Worm (Caenorhabditis elegans) whole organism, late embryonic: ENCODE measurements around the gene twk-7.

Source experiments
- T23F11.4 ChIP-seq: fragments of 200-800 bp; sonication (Bioruptor generic); optimal IDR thresholded peaks from 2 replicates; lab custom pipeline; 2018; ENCODE audit warnings: mild to moderate bottlenecking, missing genetic modification characterization, missing compliant biosample characterization
- ama-1 ChIP-seq: fragments of 150-350 bp; optimal IDR thresholded peaks from 2 replicates; lab custom pipeline; 2014
- elt-2 ChIP-seq: sonication (generic microtip); optimal IDR thresholded peaks from 2 replicates; lab custom pipeline; 2016; ENCODE audit warnings: missing genetic modification reagents, missing genetic modification characterization, missing compliant biosample characterization
- hlh-30 ChIP-seq: sonication (generic microtip); optimal IDR thresholded peaks from 2 replicates; lab custom pipeline; 2017; ENCODE audit warnings: antibody characterized with exemption, missing genetic modification characterization, missing compliant biosample characterization; ENCODE audit not compliant: insufficient read depth
- hlh-8 ChIP-seq: sonication (generic microtip); optimal IDR thresholded peaks from 2 replicates; lab custom pipeline; 2016; ENCODE audit warnings: missing genotype, missing genetic modification characterization, missing compliant biosample characterization
- lim-6 ChIP-seq: sonication (generic microtip); optimal IDR thresholded peaks from 2 replicates; lab custom pipeline; 2016; ENCODE audit warnings: missing genetic modification characterization, missing compliant biosample characterization
- nfya-1 ChIP-seq: sonication (generic microtip); optimal IDR thresholded peaks from 2 replicates; lab custom pipeline; 2017; ENCODE audit warnings: missing genetic modification characterization, mild to moderate bottlenecking, missing compliant biosample characterization, antibody characterized with exemption, moderate library complexity
- nhr-11 ChIP-seq: fragments of 150-350 bp; optimal IDR thresholded peaks from 2 replicates; lab custom pipeline; 2014; ENCODE audit warnings: missing biosample characterization, missing genetic modification characterization
- ref-2 ChIP-seq: sonication (generic microtip); optimal IDR thresholded peaks from 2 replicates; lab custom pipeline; 2016; ENCODE audit warnings: missing genetic modification characterization, missing compliant biosample characterization
- syd-9 ChIP-seq: sonication (generic microtip); optimal IDR thresholded peaks from 2 replicates; lab custom pipeline; 2016; ENCODE audit warnings: mild to moderate bottlenecking, missing genetic modification characterization, moderate library complexity, missing compliant biosample characterization
- ttx-3 ChIP-seq: sonication (generic microtip); optimal IDR thresholded peaks from 2 replicates; lab custom pipeline; 2016; ENCODE audit warnings: missing genetic modification reagents, missing genetic modification characterization, missing compliant biosample characterization
- unc-55 ChIP-seq: sonication (generic microtip); optimal IDR thresholded peaks from 2 replicates; lab custom pipeline; 2017; ENCODE audit warnings: missing biosample characterization, missing genetic modification reagents, missing genetic modification characterization

DNA sequence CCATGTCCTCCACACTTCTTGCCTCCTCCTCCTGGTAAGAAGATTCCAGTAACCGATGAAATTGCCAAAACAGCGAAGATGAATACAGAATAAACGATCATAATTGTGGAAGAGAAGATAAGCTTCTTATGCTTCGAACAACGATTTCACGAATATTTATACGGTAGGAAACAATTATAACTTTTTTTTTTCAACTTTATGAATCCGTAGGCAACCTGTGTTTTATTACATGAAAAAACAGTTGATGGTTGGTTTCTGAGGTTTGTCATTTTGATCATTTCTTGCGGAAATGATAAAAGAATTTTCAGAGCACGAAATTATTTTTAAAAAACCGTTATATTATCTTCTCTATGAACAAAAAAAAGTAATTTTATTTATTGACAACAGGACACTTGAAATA is 52.7 kb downstream of the twk-7 start, which contains the start of gene fipr-16:
- TF ChIP-seq hlh-8 (tag; lab: Kevin White, UChicago): no peak
- TF ChIP-seq nfya-1 (tag; lab: Kevin White, UChicago): no peak
- TF ChIP-seq ama-1 (lab: Kevin White, UChicago): no peak
- no peak for TF ChIP-seq hlh-30 (tag; lab: Kevin White, UChicago)
- TF ChIP-seq T23F11.4: no peak
- no peak for TF ChIP-seq ref-2 (tag; lab: Kevin White, UChicago)
- TF ChIP-seq syd-9: no peak
- TF ChIP-seq ttx-3 (tag; lab: Kevin White, UChicago): no peak
- TF ChIP-seq unc-55 (GFP tag; lab: Kevin White, UChicago): no peak
- TF ChIP-seq nhr-11 (tag; lab: Kevin White, UChicago): no peak
- no peak for TF ChIP-seq elt-2
- TF ChIP-seq lim-6: no peak
